Fruit fly (Drosophila melanogaster): ENCODE data around the gene Tsp2A.

Gene Tsp2A

dm6 chrX:1353322-1354212 is 7.2 kb downstream of the Tsp2A start, which contains the start of the genes CG12773 and CG11417:
TSS of gene CG12773 (minus strand) at chrX:1353981.
TSS of gene CG11417 (plus strand) at chrX:1354014.
- TF ChIP-seq CG8478 (optimal IDR thresholded peaks at IDR 0.05): no peak
- no peak for TF ChIP-seq CTCF (optimal IDR thresholded peaks at IDR 0.05)

- TF ChIP-seq CG8478 (optimal IDR thresholded peaks at IDR 0.05) (no peak), CTCF (optimal IDR thresholded peaks at IDR 0.05) (peak in 1 of 2 experiments; percentile 31)
These were observed 11.1 kb downstream of the Tsp2A start, which contains the start of gene png for dm6 chrX:1357501-1357900. TSS of gene png (minus strand) at chrX:1357601.

DNA sequence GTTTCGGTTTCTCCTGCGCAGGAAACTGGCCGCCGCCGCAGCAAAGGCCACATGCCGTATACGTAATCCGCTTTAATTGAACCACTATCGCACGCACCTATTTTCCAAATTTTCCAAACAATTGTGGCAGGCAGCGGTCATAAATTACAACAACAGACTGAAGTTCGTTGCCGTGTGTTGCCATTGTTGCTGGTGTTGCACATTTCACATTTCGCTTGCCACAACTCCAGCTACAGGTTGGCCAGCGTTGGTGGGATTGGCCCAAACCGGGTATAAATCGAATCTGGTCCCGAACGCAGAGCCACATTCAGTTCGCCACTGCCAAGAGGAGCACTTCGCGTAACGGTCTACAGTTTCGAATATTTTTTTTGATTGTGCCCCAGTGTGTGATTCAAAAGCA is 22.6 kb downstream of the Tsp2A start, which contains the start of gene CG14770:
TSS of gene CG14770 (plus strand) at position 301 of the 400 bp plus-strand sequence.
- TF ChIP-seq CTCF (optimal IDR thresholded peaks at IDR 0.05): no peak
- TF ChIP-seq CG8478 (optimal IDR thresholded peaks at IDR 0.05): no peak

- TF ChIP-seq CTCF (optimal IDR thresholded peaks at IDR 0.05) (peak in 1 of 2 experiments; percentile 20), CG8478 (optimal IDR thresholded peaks at IDR 0.05) (no peak)
These were observed 23.9 kb downstream of the Tsp2A start, which contains the start of gene ssx for dm6 chrX:1370104-1370802. TSS of gene ssx (plus strand) at chrX:1370580.

dm6 chrX:1372667-1373066 is 26.3 kb downstream of the Tsp2A start:
- TF ChIP-seq CTCF (optimal IDR thresholded peaks at IDR 0.05): no peak
- TF ChIP-seq CG8478 (optimal IDR thresholded peaks at IDR 0.05): no peak

DNA sequence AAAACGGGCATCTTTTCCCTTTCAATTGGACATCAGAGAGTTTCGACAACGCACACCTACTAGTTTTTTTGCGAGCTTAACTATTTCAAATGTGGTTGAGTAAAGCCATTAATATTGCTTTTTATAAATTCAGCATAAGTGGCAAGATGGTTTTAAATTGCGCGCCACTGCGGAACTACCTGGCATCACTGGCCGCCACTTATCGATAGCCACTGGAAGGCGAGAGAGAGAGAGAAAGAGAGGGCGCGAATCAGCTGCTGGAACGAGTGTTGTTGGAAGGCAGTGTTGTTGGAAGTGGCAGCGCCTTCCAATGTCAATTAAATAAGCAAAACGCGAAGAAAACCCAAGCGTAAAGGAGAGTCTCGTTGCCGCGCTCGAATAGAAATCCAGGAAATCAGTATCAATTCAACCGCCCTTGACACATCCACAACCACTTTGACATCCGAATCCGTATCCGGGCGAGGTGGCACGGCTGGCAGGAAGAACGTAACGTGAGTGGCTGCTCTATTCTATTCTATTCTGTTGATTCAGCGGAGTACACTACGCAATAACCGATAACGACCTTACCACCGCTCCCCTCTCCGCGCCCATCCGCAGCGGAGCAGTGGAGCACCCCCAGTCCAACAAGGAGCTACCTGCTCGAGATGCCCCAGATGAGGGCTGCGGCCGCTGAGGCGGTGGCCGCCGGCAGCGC is 29.1 kb downstream of the Tsp2A start, which contains the start of gene AMPKalpha:
TSS of gene AMPKalpha (plus strand) at position 272 of the 694 bp plus-strand sequence.
- TF ChIP-seq CTCF (optimal IDR thresholded peaks at IDR 0.05): no peak
- TF ChIP-seq CG8478 (optimal IDR thresholded peaks at IDR 0.05): no peak

- TF ChIP-seq CTCF (optimal IDR thresholded peaks at IDR 0.05): no peak
- TF ChIP-seq CG8478 (optimal IDR thresholded peaks at IDR 0.05): no peak
These were observed 33.5 kb downstream of the Tsp2A start for dm6 chrX:1379692-1380349.

- TF ChIP-seq CTCF (optimal IDR thresholded peaks at IDR 0.05) (peak in 1 of 2 experiments; percentile 17), CG8478 (optimal IDR thresholded peaks at IDR 0.05) (no peak)
These were observed 34.2 kb downstream of the Tsp2A start, which contains the start of the genes CG3719 and CG32813 for dm6 chrX:1380350-1381060. TSS of gene CG3719 (minus strand) at chrX:1380480. TSS of gene CG32813 (plus strand) at chrX:1380914.

dm6 chrX:1381413-1381991 is 35.1 kb downstream of the Tsp2A start:
- no peak for TF ChIP-seq CG8478 (optimal IDR thresholded peaks at IDR 0.05)
- TF ChIP-seq CTCF (optimal IDR thresholded peaks at IDR 0.05): no peak

dm6 chrX:1382489-1382888 is 36.1 kb downstream of the Tsp2A start:
- TF ChIP-seq CG8478 (optimal IDR thresholded peaks at IDR 0.05) (no peak), CTCF (optimal IDR thresholded peaks at IDR 0.05) (no peak)

dm6 chrX:1384232-1384631 is 37.9 kb downstream of the Tsp2A start:
- TF ChIP-seq CTCF (optimal IDR thresholded peaks at IDR 0.05) (no peak), CG8478 (optimal IDR thresholded peaks at IDR 0.05) (no peak)

DNA sequence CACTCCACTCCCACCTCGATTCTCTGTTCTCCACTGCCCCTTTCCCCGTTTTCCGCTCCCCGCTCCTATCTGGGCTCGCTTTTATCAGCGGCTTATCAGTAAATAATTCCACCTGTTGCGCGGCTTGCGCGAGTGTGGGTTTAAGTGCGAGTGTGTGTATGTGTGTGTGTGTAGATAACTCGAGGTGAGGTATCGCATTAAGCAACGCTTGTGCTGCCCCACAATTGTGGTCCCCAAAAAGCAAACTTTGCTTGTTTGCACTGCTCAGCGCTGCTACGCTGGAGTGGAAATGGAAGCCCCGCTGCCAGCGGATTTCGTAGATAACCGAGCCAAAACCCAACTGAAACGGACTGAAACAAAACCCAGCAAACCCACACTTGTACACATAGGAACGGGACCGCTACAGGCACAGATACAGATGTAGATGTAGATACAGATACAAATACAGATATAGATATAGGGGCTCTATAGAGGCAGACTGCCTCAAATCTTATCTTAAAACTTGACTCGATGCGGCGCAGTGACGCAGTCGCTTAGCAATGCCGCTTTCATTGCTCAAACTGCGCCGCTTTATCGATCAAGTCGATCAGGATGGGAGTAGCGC is 40.9 kb downstream of the Tsp2A start:
- TF ChIP-seq CTCF (optimal IDR thresholded peaks at IDR 0.05): no peak
- no peak for TF ChIP-seq CG8478 (optimal IDR thresholded peaks at IDR 0.05)

- TF ChIP-seq CG8478 (optimal IDR thresholded peaks at IDR 0.05): no peak
- TF ChIP-seq CTCF (optimal IDR thresholded peaks at IDR 0.05): no peak
These were observed 41.9 kb downstream of the Tsp2A start for dm6 chrX:1388148-1388703.
